Worm (Caenorhabditis elegans): ENCODE measurements around the gene pqn-75.

pqn-75 gene

ce11 chrIV:4028177-4028576 is 44.0 kb upstream of the pqn-75 start:
- TF ChIP-seq egrh-3 (GFP tag; IDR thresholded peaks at IDR 0.05), result peak; percentile 97
- no peak for TF ChIP-seq mes-4 (tag; optimal IDR thresholded peaks at IDR 0.05)
- TF ChIP-seq F22D6.2 (tag; optimal IDR thresholded peaks at IDR 0.05), result peak; percentile 17
- peak; percentile 56 for TF ChIP-seq ceh-27 (GFP tag; optimal IDR thresholded peaks at IDR 0.05)
- TF ChIP-seq F52B5.7 (tag; optimal IDR thresholded peaks at IDR 0.05), result peak; percentile 15
- no peak for TF ChIP-seq F39B2.1 (GFP tag; IDR thresholded peaks at IDR 0.05)
- TF ChIP-seq madf-6 (GFP tag; IDR thresholded peaks at IDR 0.05), result 0 out of 2 replicates have a peak, but pooled peaks have one; percentile 28
- peak; percentile 30; the same call in 1 of the 2 replicates for TF ChIP-seq lir-1 (GFP tag; conservative IDR thresholded peaks at IDR 0.05)
- no peak for TF ChIP-seq dpl-1 (GFP tag; optimal IDR thresholded peaks at IDR 0.05)
- TF ChIP-seq ztf-26 (tag; optimal IDR thresholded peaks at IDR 0.05), result peak; percentile 73
- no peak for TF ChIP-seq aptf-2 (GFP tag; conservative IDR thresholded peaks at IDR 0.05)
- TF ChIP-seq pbrm-1 (GFP tag; IDR thresholded peaks at IDR 0.05), result 0 out of 2 replicates have a peak, but pooled peaks have one; percentile 23
- TF ChIP-seq athp-1 (tag; optimal IDR thresholded peaks at IDR 0.05), result no peak
- TF ChIP-seq ceh-91 (GFP tag; IDR thresholded peaks at IDR 0.05), result no peak
- TF ChIP-seq rec-8 (tag; optimal IDR thresholded peaks at IDR 0.05), result no peak
- no peak for TF ChIP-seq hlh-12 (tag; optimal IDR thresholded peaks at IDR 0.05)
- no peak for TF ChIP-seq egl-18 (GFP tag; IDR thresholded peaks at IDR 0.05)
- no peak for TF ChIP-seq K11D2.4 (GFP tag; IDR thresholded peaks at IDR 0.05)
- TF ChIP-seq efl-1 (GFP tag; optimal IDR thresholded peaks at IDR 0.05), result no peak
- TF ChIP-seq bed-1 (GFP tag; IDR thresholded peaks at IDR 0.05), result no peak
- TF ChIP-seq snpc-1.3 (tag; optimal IDR thresholded peaks at IDR 0.05; ENCODE audit: insufficient read depth), result no peak
- no peak for TF ChIP-seq nfya-1 (tag; optimal IDR thresholded peaks at IDR 0.05; ENCODE audit: borderline replicate concordance, insufficient read depth)
- peak; percentile 13 for TF ChIP-seq K12H6.12 (tag; optimal IDR thresholded peaks at IDR 0.05)
- TF ChIP-seq mcd-1 (GFP tag; IDR thresholded peaks at IDR 0.05), result peak; percentile 64
- peak; percentile 33; the same call in 1 of the 2 replicates for TF ChIP-seq cebp-1 (GFP tag; IDR thresholded peaks at IDR 0.05)
- peak; percentile 77 for TF ChIP-seq cebp-1 (tag; optimal IDR thresholded peaks at IDR 0.05)
- peak; percentile 15; the same call in 1 of the 2 replicates for TF ChIP-seq nfyb-1 (GFP tag; IDR thresholded peaks at IDR 0.05)
- TF ChIP-seq nhr-90 (tag; optimal IDR thresholded peaks at IDR 0.05), result no peak
- no peak for TF ChIP-seq T26A5.8 (tag; optimal IDR thresholded peaks at IDR 0.05)
- 0 out of 2 replicates have a peak, but pooled peaks have one; percentile 34 for TF ChIP-seq rcor-1 (GFP tag; IDR thresholded peaks at IDR 0.05)
- TF ChIP-seq lin-40 (tag; optimal IDR thresholded peaks at IDR 0.05), result peak; percentile 68
- peak; percentile 90 for TF ChIP-seq dox-1 (GFP tag; IDR thresholded peaks at IDR 0.05)
- TF ChIP-seq ekl-4 (GFP tag; IDR thresholded peaks at IDR 0.05), result 0 out of 2 replicates have a peak, but pooled peaks have one; percentile 18
- no peak for TF ChIP-seq aptf-3 (GFP tag; IDR thresholded peaks at IDR 0.05)
- TF ChIP-seq lag-1 (GFP tag; IDR thresholded peaks at IDR 0.05), result no peak
- 0 out of 2 replicates have a peak, but pooled peaks have one; percentile 48 for TF ChIP-seq Y53G8AR.9 (GFP tag; conservative IDR thresholded peaks at IDR 0.05)
- peak; percentile 69 for TF ChIP-seq attf-5 (GFP tag; optimal IDR thresholded peaks at IDR 0.05)
- peak; percentile 23 for TF ChIP-seq dpff-1 (tag; optimal IDR thresholded peaks at IDR 0.05)
- no peak for TF ChIP-seq tbx-9 (tag; optimal IDR thresholded peaks at IDR 0.05; ENCODE audit: borderline replicate concordance)
- TF ChIP-seq hmg-1.2 (GFP tag; IDR thresholded peaks at IDR 0.05), result peak; percentile 32; the same call in 1 of the 2 replicates
- TF ChIP-seq madf-3 (GFP tag; IDR thresholded peaks at IDR 0.05), result no peak
- TF ChIP-seq unc-62 (GFP tag; optimal IDR thresholded peaks at IDR 0.05), result no peak
- TF ChIP-seq chd-7 (tag; optimal IDR thresholded peaks at IDR 0.05), result peak; percentile 68
- TF ChIP-seq ztf-6 (GFP tag; IDR thresholded peaks at IDR 0.05), result no peak
- TF ChIP-seq somi-1 (GFP tag; optimal IDR thresholded peaks at IDR 0.05), result peak; percentile 14
- no peak for TF ChIP-seq attf-3 (GFP tag; conservative IDR thresholded peaks at IDR 0.05)
- TF ChIP-seq snpc-4 (GFP tag; optimal IDR thresholded peaks at IDR 0.05), result no peak
- TF ChIP-seq snpc-4 (tag; optimal IDR thresholded peaks at IDR 0.05), result peak in 3 of 4 experiments; percentile 48 to 66 (median 57)
- TF ChIP-seq akir-1 (GFP tag; optimal IDR thresholded peaks at IDR 0.05), result no peak

Data from whole organism, young adult.